Worm (Caenorhabditis elegans) whole organism, L4 larva: ENCODE results near the gene srh-73.

Experiments used
- F26F4.8 ChIP-seq: fragments of 200-800 bp; sonication (Bioruptor generic); conservative IDR thresholded peaks from 2 replicates; pipeline ENCODE4 v1.3.6; 2022; ENCODE audit warnings: missing genetic modification characterization, missing compliant biosample characterization
- Y105C5A.15 ChIP-seq: fragments of 200-800 bp; sonication (Bioruptor generic); IDR thresholded peaks from 2 replicates; pipeline ENCODE4 v1.3.6; 2022; ENCODE audit warnings: missing genetic modification characterization, missing compliant biosample characterization
- ceh-82 ChIP-seq: sonication (generic microtip); optimal IDR thresholded peaks from 2 replicates; lab custom pipeline; 2017; ENCODE audit warnings: missing biosample characterization, missing genetic modification characterization
- mdl-1 ChIP-seq, 2 experiments: fragments of 150-350 bp in 1 of 2; sonication (generic microtip) in 1 of 2; optimal IDR thresholded peaks; 2 replicates each; lab custom pipeline; 2014 to 2017; ENCODE audit warnings: missing biosample characterization in 2 of 2, missing genetic modification characterization in 2 of 2
- mxl-2 ChIP-seq: fragments of 200-800 bp; sonication (Bioruptor generic); conservative IDR thresholded peaks from 2 replicates; pipeline ENCODE4 v1.3.6; 2022; ENCODE audit warnings: missing genetic modification reagents, missing genetic modification characterization, missing compliant biosample characterization
- nhr-11 ChIP-seq: fragments of 150-350 bp; optimal IDR thresholded peaks from 2 replicates; lab custom pipeline; 2014; ENCODE audit warnings: missing biosample characterization, missing genetic modification characterization
- nhr-25 ChIP-seq: sonication (generic microtip); optimal IDR thresholded peaks from 2 replicates; lab custom pipeline; 2017; ENCODE audit warnings: missing genetic modification characterization, mild to moderate bottlenecking, missing compliant biosample characterization, antibody characterized with exemption, moderate library complexity, borderline replicate concordance; ENCODE audit not compliant: insufficient read depth
- nhr-28 ChIP-seq: fragments of 150-350 bp; optimal IDR thresholded peaks from 2 replicates; lab custom pipeline; 2014; ENCODE audit warnings: missing biosample characterization, missing genetic modification characterization
- nhr-6 ChIP-seq: fragments of 150-350 bp; optimal IDR thresholded peaks from 2 replicates; lab custom pipeline; 2014; ENCODE audit warnings: missing biosample characterization, missing genetic modification characterization
- nhr-76 ChIP-seq: fragments of 150-350 bp; optimal IDR thresholded peaks from 2 replicates; lab custom pipeline; 2014; ENCODE audit warnings: missing biosample characterization, missing genetic modification characterization
- skn-1 ChIP-seq: fragments of 150-350 bp; optimal IDR thresholded peaks from 2 replicates; lab custom pipeline; 2014; ENCODE audit warnings: missing biosample characterization, missing genetic modification characterization
- tag-97 ChIP-seq: fragments of 200-800 bp; sonication (Bioruptor generic); IDR thresholded peaks from 2 replicates; pipeline ENCODE4 v1.3.6; 2022; ENCODE audit warnings: missing genetic modification characterization, missing compliant biosample characterization
- unc-39 ChIP-seq: sonication (generic microtip); optimal IDR thresholded peaks from 2 replicates; lab custom pipeline; 2017; ENCODE audit warnings: missing biosample characterization, missing genetic modification characterization

- TF ChIP-seq nhr-25 (no peak), tag-97 (GFP tag; lab: Robert Waterston, UW) (no peak), Y105C5A.15 (GFP tag; lab: Robert Waterston, UW) (no peak), unc-39 (tag; lab: Kevin White, UChicago) (no peak), nhr-76 (tag; lab: Kevin White, UChicago) (no peak), skn-1 (no peak), mdl-1 (tag; optimal IDR thresholded peaks at IDR 0.05; lab: Kevin White, UChicago) (no peak), F26F4.8 (no peak), nhr-28 (tag; lab: Kevin White, UChicago) (peak; percentile 47), nhr-6 (tag; lab: Kevin White, UChicago) (no peak), ceh-82 (tag; lab: Kevin White, UChicago) (no peak), mxl-2 (no peak), nhr-11 (no peak)
These were observed 37.6 kb downstream of the srh-73 start for ce11 chrII:12549613-12550012.
